Worm (Caenorhabditis elegans) whole organism, L1 larva: ENCODE data around the gene atf-2.

ENCODE experiments used
- C04F5.9 ChIP-seq: sonication (generic microtip); optimal IDR thresholded peaks from 2 replicates; lab custom pipeline; 2016; ENCODE audit warnings: missing genetic modification characterization, missing compliant biosample characterization
- C16A3.4 ChIP-seq: fragments of 150-350 bp; optimal IDR thresholded peaks from 2 replicates; lab custom pipeline; 2014; ENCODE audit warnings: missing biosample characterization, missing genetic modification characterization
- aly-2 ChIP-seq: fragments of 150-350 bp; optimal IDR thresholded peaks from 2 replicates; lab custom pipeline; 2014; ENCODE audit warnings: missing biosample characterization, missing genetic modification characterization
- ama-1 ChIP-seq: fragments of 150-350 bp; optimal IDR thresholded peaks from 2 replicates; lab custom pipeline; 2014
- ceh-63 ChIP-seq: fragments of 200-800 bp; sonication (Bioruptor generic); optimal IDR thresholded peaks from 2 replicates; lab custom pipeline; 2018; ENCODE audit warnings: mild to moderate bottlenecking, missing genetic modification characterization, missing compliant biosample characterization
- ces-1 ChIP-seq: fragments of 150-350 bp; optimal IDR thresholded peaks from 2 replicates; lab custom pipeline; 2014; ENCODE audit warnings: missing biosample characterization, missing genetic modification reagents, missing genetic modification characterization
- dsc-1 ChIP-seq: sonication (generic microtip); optimal IDR thresholded peaks from 2 replicates; lab custom pipeline; 2016; ENCODE audit warnings: mild to moderate bottlenecking, missing genetic modification characterization, missing compliant biosample characterization
- efl-1 ChIP-seq, 4 experiments: fragments of 150-350 bp; optimal IDR thresholded peaks in 3 of 4; peaks in 1 of 4; 1 replicate in 1 of 4; 2 replicates in 3 of 4; lab custom pipeline; 2014; ENCODE audit warnings: missing biosample characterization in 2 of 4, missing genetic modification characterization in 2 of 4, missing genetic modification reagents in 2 of 4
- elt-2 ChIP-seq: sonication (generic microtip); optimal IDR thresholded peaks from 2 replicates; lab custom pipeline; 2016; ENCODE audit warnings: missing genetic modification characterization, mild to moderate bottlenecking, inconsistent platforms, missing compliant biosample characterization, missing genetic modification reagents
- elt-3 ChIP-seq, 6 experiments: fragments of 150-350 bp in 1 of 6; sonication (generic microtip); optimal IDR thresholded peaks; 2 replicates each; lab custom pipeline; 2017 to 2018; ENCODE audit warnings: missing biosample characterization in 6 of 6, missing genetic modification characterization in 6 of 6, inconsistent platforms in 1 of 6
- ets-5 ChIP-seq: fragments of 200-800 bp; sonication (Bioruptor generic); IDR thresholded peaks from 2 replicates; pipeline ENCODE4 v1.3.6; 2022; ENCODE audit warnings: missing genetic modification characterization, missing compliant biosample characterization
- fos-1 ChIP-seq: fragments of 150-350 bp; optimal IDR thresholded peaks from 2 replicates; lab custom pipeline; 2014; ENCODE audit warnings: missing biosample characterization, missing genetic modification characterization
- hlh-17 ChIP-seq: fragments of 200-800 bp; sonication (Bioruptor generic); optimal IDR thresholded peaks from 2 replicates; lab custom pipeline; 2018; ENCODE audit warnings: missing genetic modification characterization, mild to moderate bottlenecking, missing compliant biosample characterization, moderate library complexity, borderline replicate concordance
- hpl-2 ChIP-seq: fragments of 150-350 bp; optimal IDR thresholded peaks from 2 replicates; lab custom pipeline; 2014; ENCODE audit warnings: missing biosample characterization, missing genetic modification reagents, missing genetic modification characterization
- isw-1 ChIP-seq: fragments of 200-800 bp; sonication (Bioruptor generic); IDR thresholded peaks from 2 replicates; pipeline ENCODE4 v1.3.6; 2022; ENCODE audit warnings: missing genetic modification characterization, missing compliant biosample characterization
- lin-13 ChIP-seq: fragments of 150-350 bp; optimal IDR thresholded peaks from 2 replicates; lab custom pipeline; 2014; ENCODE audit warnings: missing biosample characterization, missing genetic modification reagents, missing genetic modification characterization
- lin-14 ChIP-seq: fragments of 200-800 bp; sonication (Bioruptor generic); optimal IDR thresholded peaks from 2 replicates; lab custom pipeline; 2018; ENCODE audit warnings: mild to moderate bottlenecking, missing genetic modification characterization, moderate library complexity, missing compliant biosample characterization
- lin-15B ChIP-seq: fragments of 150-350 bp; sonication (generic microtip); optimal IDR thresholded peaks from 3 replicates; lab custom pipeline; 2014; ENCODE audit warnings: missing biosample characterization, missing genetic modification characterization
- lin-35 ChIP-seq, 2 experiments: fragments of 150-350 bp; optimal IDR thresholded peaks; 2 replicates each; lab custom pipeline; 2014; ENCODE audit warnings: missing biosample characterization in 2 of 2, missing genetic modification characterization in 2 of 2, missing genetic modification reagents in 2 of 2
- lir-3 ChIP-seq: sonication (generic microtip); optimal IDR thresholded peaks from 2 replicates; lab custom pipeline; 2016; ENCODE audit warnings: mild to moderate bottlenecking, missing genetic modification characterization, moderate library complexity, missing compliant biosample characterization; ENCODE audit not compliant: poor library complexity
- lsy-2 ChIP-seq, 2 experiments: fragments of 150-350 bp; optimal IDR thresholded peaks; 2 replicates each; lab custom pipeline; 2014; ENCODE audit warnings: missing biosample characterization in 2 of 2, missing genetic modification characterization in 2 of 2
- mdl-1 ChIP-seq, 2 experiments: fragments of 150-350 bp; optimal IDR thresholded peaks; 2 replicates each; lab custom pipeline; 2014 to 2017; ENCODE audit warnings: missing biosample characterization in 2 of 2, missing genetic modification characterization in 2 of 2, inconsistent platforms in 1 of 2
- mep-1 ChIP-seq: fragments of 150-350 bp; optimal IDR thresholded peaks from 2 replicates; lab custom pipeline; 2014; ENCODE audit warnings: missing biosample characterization, missing genetic modification characterization
- nhr-20 ChIP-seq: sonication (generic microtip); optimal IDR thresholded peaks from 2 replicates; lab custom pipeline; 2016; ENCODE audit warnings: mild to moderate bottlenecking, missing genetic modification characterization, missing compliant biosample characterization
- nhr-237 ChIP-seq: fragments of 150-350 bp; optimal IDR thresholded peaks from 2 replicates; lab custom pipeline; 2014; ENCODE audit warnings: missing biosample characterization, missing genetic modification characterization
- nhr-47 ChIP-seq: sonication (generic microtip); optimal IDR thresholded peaks from 2 replicates; lab custom pipeline; 2016; ENCODE audit warnings: mild to moderate bottlenecking, missing genetic modification characterization, moderate library complexity, missing compliant biosample characterization
- nhr-71 ChIP-seq: sonication (generic microtip); optimal IDR thresholded peaks from 2 replicates; lab custom pipeline; 2016; ENCODE audit warnings: mild to moderate bottlenecking, missing genetic modification characterization, moderate library complexity, missing compliant biosample characterization
- nhr-76 ChIP-seq: sonication (generic microtip); optimal IDR thresholded peaks from 2 replicates; lab custom pipeline; 2017; ENCODE audit warnings: missing biosample characterization, missing genetic modification characterization
- nhr-85 ChIP-seq: sonication (generic microtip); peaks from one replicate; lab custom pipeline; 2016; ENCODE audit warnings: missing genetic modification characterization, inconsistent platforms, missing compliant biosample characterization
- nhr-90 ChIP-seq: sonication (generic microtip); optimal IDR thresholded peaks from 2 replicates; lab custom pipeline; 2016; ENCODE audit warnings: mild to moderate bottlenecking, missing genetic modification characterization, missing compliant biosample characterization; ENCODE audit not compliant: poor library complexity
- pag-3 ChIP-seq: sonication (generic microtip); optimal IDR thresholded peaks from 2 replicates; lab custom pipeline; 2017; ENCODE audit warnings: missing genetic modification characterization, mild to moderate bottlenecking, missing compliant biosample characterization, antibody characterized with exemption, borderline replicate concordance; ENCODE audit not compliant: insufficient read depth
- pax-3 ChIP-seq: fragments of 200-800 bp; sonication (Bioruptor generic); optimal IDR thresholded peaks from 2 replicates; lab custom pipeline; 2018; ENCODE audit warnings: mild to moderate bottlenecking, missing genetic modification characterization, moderate library complexity, missing compliant biosample characterization
- rnt-1 ChIP-seq: sonication (generic microtip); optimal IDR thresholded peaks from 2 replicates; lab custom pipeline; 2016; ENCODE audit warnings: mild to moderate bottlenecking, missing genetic modification characterization, moderate library complexity, missing compliant biosample characterization
- snu-23 ChIP-seq: sonication (generic microtip); optimal IDR thresholded peaks from 2 replicates; lab custom pipeline; 2016; ENCODE audit warnings: missing genetic modification characterization, missing compliant biosample characterization
- sptf-1 ChIP-seq: fragments of 150-350 bp; optimal IDR thresholded peaks from 2 replicates; lab custom pipeline; 2014; ENCODE audit warnings: missing biosample characterization, missing genetic modification characterization
- tbx-2 ChIP-seq: sonication (generic microtip); optimal IDR thresholded peaks from 2 replicates; lab custom pipeline; 2016; ENCODE audit warnings: missing genetic modification characterization, missing compliant biosample characterization
- unc-30 ChIP-seq: sonication (generic microtip); optimal IDR thresholded peaks from 2 replicates; lab custom pipeline; 2017; ENCODE audit warnings: missing biosample characterization, missing genetic modification characterization
- unc-98 ChIP-seq: fragments of 200-800 bp; sonication (Bioruptor generic); IDR thresholded peaks from 2 replicates; pipeline ENCODE4 v1.3.6; 2022; ENCODE audit warnings: missing genetic modification characterization, missing compliant biosample characterization
- vab-15 ChIP-seq: sonication (generic microtip); optimal IDR thresholded peaks from 2 replicates; lab custom pipeline; 2017; ENCODE audit warnings: missing genotype, mild to moderate bottlenecking, missing genetic modification characterization, missing compliant biosample characterization
- xbp-1 ChIP-seq: sonication (generic microtip); optimal IDR thresholded peaks from 2 replicates; lab custom pipeline; 2016; ENCODE audit warnings: missing genetic modification characterization, missing compliant biosample characterization
- ztf-11 ChIP-seq, 2 experiments: sonication (generic microtip); optimal IDR thresholded peaks; 2 replicates each; lab custom pipeline; 2016 to 2017; ENCODE audit warnings: missing genetic modification characterization in 2 of 2, missing biosample characterization in 1 of 2, missing compliant biosample characterization in 1 of 2
- ztf-4 ChIP-seq: fragments of 150-350 bp; optimal IDR thresholded peaks from 2 replicates; lab custom pipeline; 2014; ENCODE audit warnings: missing biosample characterization, missing genetic modification characterization

The atf-2 gene

ce11 chrII:8747246-8747938, 4.4 kb upstream of the atf-2 start:
- TF ChIP-seq ztf-4 (tag; lab: Kevin White, UChicago) = peak; percentile 67
- peak; percentile 23 for TF ChIP-seq rnt-1 (tag; lab: Kevin White, UChicago)
- peak; percentile 44 for TF ChIP-seq nhr-20 (tag; lab: Kevin White, UChicago)
- TF ChIP-seq nhr-90 (tag; lab: Kevin White, UChicago) = peak; percentile 82
- peak; percentile 60 for TF ChIP-seq lir-3 (tag; lab: Kevin White, UChicago)
- TF ChIP-seq C04F5.9 = peak; percentile 21
- TF ChIP-seq C16A3.4 = peak; percentile 33
- no peak for TF ChIP-seq mdl-1 (tag; optimal IDR thresholded peaks at IDR 0.05; lab: Kevin White, UChicago)
- TF ChIP-seq lsy-2 (tag; optimal IDR thresholded peaks at IDR 0.05; lab: Kevin White, UChicago) = peak in 1 of 2 experiments; percentile 46
- no peak for TF ChIP-seq vab-15 (tag; lab: Kevin White, UChicago)
- TF ChIP-seq lin-13 (GFP tag; lab: Kevin White, UChicago) = peak; percentile 39
- peak; percentile 23 for TF ChIP-seq hpl-2 (GFP tag; lab: Kevin White, UChicago)
- TF ChIP-seq tbx-2 = peak; percentile 41
- TF ChIP-seq efl-1 (optimal IDR thresholded peaks at IDR 0.05; lab: Kevin White, UChicago) = peak in 1 of 2 experiments; percentile 33
- TF ChIP-seq efl-1 (GFP tag; optimal IDR thresholded peaks at IDR 0.05 in 1 of 2; lab: Kevin White, UChicago) = peak in 1 of 2 experiments; percentile 84
- no peak for TF ChIP-seq ces-1 (GFP tag; lab: Kevin White, UChicago)
- no peak for TF ChIP-seq ets-5 (GFP tag; lab: Robert Waterston, UW)
- peak; percentile 2 for TF ChIP-seq dsc-1
- no peak for TF ChIP-seq hlh-17
- TF ChIP-seq lin-35 (GFP tag; optimal IDR thresholded peaks at IDR 0.05; lab: Kevin White, UChicago) = peak in 1 of 2 experiments; percentile 65
- peak in 3 of 6 experiments; percentile 19 to 74 (median 38) for TF ChIP-seq elt-3 (tag; optimal IDR thresholded peaks at IDR 0.05; lab: Kevin White, UChicago)
- TF ChIP-seq nhr-47 (tag; lab: Kevin White, UChicago) = peak; percentile 73
- peak; percentile 41 for TF ChIP-seq lin-14 (GFP tag; lab: Kevin White, UChicago)
- no peak for TF ChIP-seq xbp-1 (tag; lab: Kevin White, UChicago)
- TF ChIP-seq ama-1 = peak; percentile 90
- peak in 1 of 2 experiments; percentile 34 for TF ChIP-seq ztf-11 (tag; optimal IDR thresholded peaks at IDR 0.05; lab: Kevin White, UChicago)
- TF ChIP-seq nhr-71 = peak; percentile 63
- TF ChIP-seq nhr-85 (tag; lab: Kevin White, UChicago) = peak; percentile 55
- TF ChIP-seq pax-3 = peak; percentile 42
- TF ChIP-seq snu-23 (GFP tag; lab: Kevin White, UChicago) = peak; percentile 59

DNA sequence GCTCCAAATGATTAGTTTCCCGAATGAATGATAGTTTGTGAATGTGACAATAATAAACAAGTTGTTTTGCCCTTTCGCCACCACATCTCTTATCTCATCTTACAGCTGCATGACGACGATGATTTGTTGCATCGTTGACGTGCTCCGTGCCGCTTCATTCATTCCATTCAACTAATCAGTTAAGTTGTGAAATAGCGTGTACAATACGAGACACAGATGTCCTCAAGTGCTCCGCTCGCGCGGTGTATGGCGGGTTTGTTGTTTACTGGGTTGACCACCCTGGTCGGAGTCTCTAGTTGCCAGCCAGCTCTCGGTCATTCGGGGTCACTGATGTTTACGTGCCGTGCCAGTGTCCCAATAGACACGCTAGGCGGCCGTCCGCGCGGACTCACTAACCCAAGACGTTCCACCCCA, 3.8 kb upstream of the atf-2 start:
- TF ChIP-seq ceh-63 (GFP tag; lab: Kevin White, UChicago) (no peak), elt-2 (tag; lab: Kevin White, UChicago) (no peak), pag-3 (tag; lab: Kevin White, UChicago) (no peak), nhr-237 (tag; lab: Kevin White, UChicago) (no peak), aly-2 (no peak), pax-3 (no peak), fos-1 (tag; lab: Kevin White, UChicago) (no peak), lin-15B (tag; lab: Kevin White, UChicago) (no peak), lin-35 (GFP tag; optimal IDR thresholded peaks at IDR 0.05; lab: Kevin White, UChicago) (no peak), mep-1 (tag; lab: Kevin White, UChicago) (no peak), hpl-2 (GFP tag; lab: Kevin White, UChicago) (no peak), nhr-76 (tag; lab: Kevin White, UChicago) (no peak), unc-98 (GFP tag; lab: Robert Waterston, UW) (no peak), sptf-1 (tag; lab: Kevin White, UChicago) (no peak), unc-30 (tag; lab: Kevin White, UChicago) (no peak), isw-1 (no peak), C16A3.4 (no peak), efl-1 (optimal IDR thresholded peaks at IDR 0.05; lab: Kevin White, UChicago) (no peak), efl-1 (GFP tag; optimal IDR thresholded peaks at IDR 0.05 in 1 of 2; lab: Kevin White, UChicago) (no peak), elt-3 (tag; optimal IDR thresholded peaks at IDR 0.05; lab: Kevin White, UChicago) (no peak), dsc-1 (no peak)
